Fruit fly (Drosophila melanogaster): ENCODE measurements around the gene Flo2.

DNA sequence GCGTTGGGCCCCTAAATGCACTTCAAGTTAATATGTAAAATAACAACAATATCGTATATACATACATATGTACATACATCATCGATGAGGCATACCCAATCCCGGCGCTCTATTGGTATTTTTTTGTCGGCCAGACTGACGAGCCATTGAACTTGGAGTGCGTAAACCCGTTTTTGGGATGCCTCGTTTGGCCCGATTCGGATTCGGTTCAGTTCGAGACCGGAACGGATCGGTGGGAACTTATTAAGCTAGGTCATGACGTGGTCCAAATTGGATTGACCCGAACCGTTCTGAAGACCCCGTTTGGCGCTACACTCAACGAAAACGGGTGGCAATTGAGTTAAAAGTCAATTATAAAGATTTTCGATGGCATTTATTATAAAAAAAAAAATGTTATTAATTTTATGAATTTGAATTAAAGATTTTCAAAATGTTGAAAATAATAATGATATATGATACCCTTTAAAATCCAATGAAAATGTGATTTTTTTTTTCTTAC lies 7.0 kb downstream of the Flo2 start:
- TF ChIP-seq Mnt (GFP tag; optimal IDR thresholded peaks at IDR 0.05) (no peak), toe (GFP tag; optimal IDR thresholded peaks at IDR 0.05) (no peak)

Measured in whole organism, adult.